Fruit fly (Drosophila melanogaster): ENCODE measurements around the gene CG3815.

The CG3815 gene

DNA sequence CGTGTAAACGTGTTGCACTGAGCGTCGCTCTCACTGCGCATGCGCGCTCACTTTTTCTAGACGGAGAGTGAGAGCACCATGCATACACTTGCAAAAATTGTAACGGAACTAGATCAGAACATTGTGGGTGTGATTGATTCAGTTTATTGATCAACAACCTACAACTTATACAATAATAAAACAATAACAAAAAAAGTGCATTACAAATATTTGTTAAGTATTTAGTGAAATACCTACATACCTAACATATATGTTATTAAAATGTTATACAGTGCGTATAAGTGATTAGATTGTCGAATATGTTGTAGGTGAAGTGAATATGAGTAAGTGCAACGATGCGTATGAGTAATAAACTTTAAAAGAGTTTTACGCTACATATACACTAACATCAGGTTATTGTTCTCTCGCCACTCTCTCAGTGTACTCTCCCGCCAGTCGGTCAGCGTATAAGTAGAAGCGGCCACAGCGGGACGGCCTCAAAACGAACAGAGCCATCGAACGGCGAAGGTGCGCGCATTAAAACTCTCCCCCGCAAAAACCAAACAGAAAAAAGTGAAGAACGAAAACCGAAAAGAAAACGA is 35.3 kb downstream of the CG3815 start, which contains the start of gene CG42240:
CG42240 (plus strand) TSS at position 474 of the 581 bp plus-strand sequence.
- peak; percentile 53 for TF ChIP-seq noc (tag; optimal IDR thresholded peaks at IDR 0.05)

DNA sequence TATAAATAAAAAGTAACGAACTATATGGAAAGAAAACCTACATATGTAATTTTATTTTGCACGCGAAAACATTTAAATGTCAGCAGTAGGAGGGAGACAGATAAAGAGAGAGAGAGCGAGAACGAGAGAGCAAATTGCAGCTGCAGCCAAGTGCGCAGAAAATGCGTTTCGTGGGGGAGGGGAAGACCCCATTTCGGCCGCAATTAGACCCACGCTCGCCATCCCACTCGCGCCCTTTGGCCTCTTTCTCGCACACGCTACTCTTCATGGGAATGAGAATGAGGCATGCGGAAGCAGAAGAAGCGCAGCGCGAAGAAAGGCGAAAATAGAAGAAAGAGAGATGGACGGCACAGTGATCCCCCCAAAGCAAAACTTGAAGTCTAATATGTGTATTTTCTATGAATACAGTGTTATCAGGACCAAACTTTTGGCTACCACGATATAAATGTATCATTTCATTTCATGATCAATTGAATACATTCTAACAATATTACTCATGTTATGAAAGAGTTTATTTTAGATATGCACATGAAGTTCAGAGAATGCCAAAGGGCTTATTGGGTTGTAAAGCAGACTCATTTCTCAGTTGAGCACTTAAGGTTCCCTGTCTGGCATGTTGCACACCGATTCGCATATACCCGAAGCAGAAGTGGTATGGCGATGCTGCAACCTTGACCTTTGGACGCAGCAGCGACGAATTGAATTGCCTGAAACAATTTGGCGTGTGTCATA is 38.0 kb downstream of the CG3815 start:
- TF ChIP-seq noc (tag; optimal IDR thresholded peaks at IDR 0.05): no peak

DNA sequence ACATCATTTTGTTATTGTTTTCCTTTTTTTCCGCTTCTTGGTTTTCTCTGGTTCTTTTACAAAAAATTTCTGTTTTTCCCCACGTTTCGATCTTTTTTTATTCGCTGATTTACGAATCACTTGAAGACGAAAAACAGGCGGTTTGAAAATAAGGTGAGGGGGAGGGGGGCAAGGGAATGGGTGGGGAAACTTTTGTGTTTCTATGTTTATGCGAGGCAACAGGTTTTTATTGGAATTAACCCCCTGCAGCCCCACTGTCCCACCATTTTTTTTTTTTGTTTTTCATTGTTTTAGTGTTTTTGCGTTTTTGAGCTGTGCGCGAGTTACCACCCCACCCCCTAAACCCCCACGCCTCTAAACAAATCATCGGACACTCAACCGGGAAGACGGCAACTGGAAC is 39.8 kb downstream of the CG3815 start:
- no peak for TF ChIP-seq noc (tag; optimal IDR thresholded peaks at IDR 0.05)

DNA sequence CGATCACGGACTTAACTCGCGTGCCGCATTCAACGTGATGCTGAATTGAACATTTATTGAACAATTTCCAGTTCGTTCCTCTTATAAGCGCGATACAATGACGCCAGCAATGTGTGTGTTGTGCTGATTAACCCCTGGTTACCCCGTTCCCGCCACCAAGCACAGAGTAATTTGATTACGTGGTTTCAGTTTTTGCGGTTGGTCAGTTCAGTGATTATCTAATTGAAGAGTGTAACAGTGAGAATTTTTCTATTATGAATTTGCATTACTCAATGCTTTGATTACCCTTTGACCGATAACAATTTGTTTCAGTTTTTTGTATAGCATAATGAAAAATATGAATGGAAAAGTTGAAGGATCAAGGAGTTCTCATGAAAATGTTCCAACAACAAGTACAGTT is 42.5 kb downstream of the CG3815 start, which contains the start of gene CG3842:
CG3842 (plus strand) TSS at position 61 of the 400 bp plus-strand sequence.
- TF ChIP-seq noc (tag; optimal IDR thresholded peaks at IDR 0.05): no peak

DNA sequence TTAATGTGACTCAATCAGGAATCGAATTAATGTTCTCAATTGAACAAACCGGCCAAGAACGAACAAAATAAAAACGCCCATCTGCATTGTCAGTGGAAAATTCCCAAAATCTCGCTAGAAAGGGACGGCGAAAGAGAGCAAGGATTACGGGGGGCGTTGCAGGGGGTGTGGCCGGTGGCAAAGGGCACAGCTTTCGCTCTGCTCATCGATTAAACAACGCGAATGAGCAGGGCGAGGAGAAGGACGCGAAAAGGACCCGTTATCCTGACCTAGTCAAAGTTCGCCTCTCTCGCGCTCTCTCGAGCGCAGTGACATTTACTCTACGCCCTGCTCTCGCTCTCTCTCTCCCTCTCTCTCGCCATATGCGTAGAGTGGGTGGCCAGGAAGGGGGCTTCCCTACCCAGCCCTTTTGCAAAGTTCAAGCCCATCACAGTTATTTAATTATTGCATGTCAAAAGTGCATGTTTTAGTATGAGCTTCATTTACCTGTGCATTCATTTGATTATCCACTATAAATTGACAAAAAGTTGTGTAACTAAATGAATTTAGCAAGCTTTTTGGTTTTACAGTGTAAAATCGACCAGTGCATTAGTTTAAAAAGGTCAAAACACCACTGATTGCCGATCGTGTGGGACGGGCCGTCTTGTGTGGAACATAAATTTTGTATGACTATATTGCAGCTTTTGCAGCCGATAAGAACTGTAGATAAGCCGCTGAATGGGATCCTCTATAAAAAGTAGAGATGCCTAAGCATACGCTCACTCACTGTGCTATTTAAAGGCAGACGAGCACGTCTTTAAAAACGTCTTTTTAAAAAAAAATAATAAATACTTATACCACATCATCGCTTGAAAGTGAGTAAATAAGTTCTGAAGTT is 43.8 kb downstream of the CG3815 start:
- no peak for TF ChIP-seq noc (tag; optimal IDR thresholded peaks at IDR 0.05)

DNA sequence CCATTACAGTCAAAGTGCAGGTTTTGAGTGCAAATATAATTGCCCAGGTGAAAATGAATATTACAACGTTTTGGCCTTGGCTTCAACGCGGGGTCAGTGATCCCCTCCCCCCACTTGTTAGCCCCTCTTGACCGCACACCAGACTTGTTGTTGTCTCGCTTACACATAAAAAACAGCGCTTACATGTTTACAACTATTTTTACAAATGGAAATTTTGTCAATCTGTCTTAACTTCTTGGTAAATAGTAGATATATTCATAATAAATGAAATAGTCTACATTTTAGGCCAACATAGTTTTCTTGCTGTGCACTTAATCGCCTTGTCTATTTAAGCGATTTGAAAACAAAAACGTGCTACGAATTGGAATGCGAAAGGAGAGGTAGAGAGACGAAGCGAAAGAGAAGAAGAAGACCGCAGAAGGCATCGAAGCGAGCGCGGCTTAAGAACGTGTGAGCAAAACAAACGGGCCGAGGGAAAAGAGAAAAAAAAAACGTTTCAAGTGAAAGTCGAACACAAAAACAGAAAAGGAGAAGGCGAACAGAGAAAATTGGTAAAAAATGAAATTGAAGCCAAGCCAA is 44.9 kb downstream of the CG3815 start:
- TF ChIP-seq noc (tag; optimal IDR thresholded peaks at IDR 0.05): peak; percentile 12

DNA sequence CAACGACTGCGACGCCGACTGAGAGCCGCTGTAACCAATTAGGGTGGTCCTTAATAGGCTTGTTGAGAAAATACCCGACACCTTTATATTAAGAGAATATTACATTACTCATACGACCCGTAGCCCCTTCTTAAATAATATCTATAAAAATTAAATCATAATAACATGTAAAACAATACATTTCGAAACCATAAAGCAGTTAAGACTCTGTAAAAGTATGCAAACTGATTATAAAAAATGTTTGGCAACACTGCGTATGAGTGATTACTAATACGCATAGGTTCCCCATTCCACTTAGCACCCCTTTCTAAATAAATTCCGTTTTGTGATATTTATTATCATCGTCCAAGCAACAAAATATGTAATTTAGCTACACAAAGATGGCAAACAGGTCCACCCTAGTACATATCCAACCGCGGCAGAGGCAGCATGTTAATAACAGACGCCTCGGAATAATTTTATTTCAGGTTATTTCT is 45.4 kb downstream of the CG3815 start:
- peak; percentile 87 for TF ChIP-seq noc (tag; optimal IDR thresholded peaks at IDR 0.05)

DNA sequence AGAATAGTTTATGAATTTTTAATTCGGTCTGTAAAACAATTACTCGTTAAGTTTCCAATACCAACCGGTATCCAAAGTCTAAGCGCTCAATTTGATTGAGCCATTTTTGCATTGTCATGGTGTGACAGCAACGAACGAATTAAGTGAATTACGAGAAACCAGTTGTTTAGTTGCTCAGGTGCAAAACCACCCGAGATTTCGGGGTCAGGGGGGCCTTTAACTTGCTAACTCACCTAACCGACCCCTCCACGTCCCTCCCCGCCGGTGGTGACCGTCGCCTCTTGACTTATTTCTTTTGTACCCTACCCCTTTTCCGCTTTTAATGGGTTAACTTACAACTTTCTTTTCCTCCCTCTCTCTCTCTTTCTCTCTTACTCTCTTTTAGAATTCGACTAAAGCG is 46.5 kb downstream of the CG3815 start:
- no peak for TF ChIP-seq noc (tag; optimal IDR thresholded peaks at IDR 0.05)

DNA sequence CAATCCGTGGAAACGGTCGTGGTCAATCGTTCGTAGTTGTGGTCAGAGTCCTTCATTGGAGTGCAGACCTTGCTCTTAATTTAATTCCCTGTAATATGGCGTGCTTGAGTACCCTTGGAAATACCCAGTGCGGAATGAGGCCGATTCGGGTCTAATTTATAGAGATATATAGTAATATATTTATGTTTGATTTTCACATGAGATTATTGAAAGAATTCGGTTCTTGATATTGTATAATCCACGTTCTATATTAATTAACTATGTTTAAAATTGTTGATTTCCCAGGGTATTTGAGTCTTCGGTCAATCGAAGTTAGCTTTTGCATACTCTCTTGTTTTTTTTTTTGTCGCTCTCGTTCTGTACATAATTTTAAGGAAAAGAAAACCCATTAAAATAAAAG is 48.1 kb downstream of the CG3815 start:
- no peak for TF ChIP-seq noc (tag; optimal IDR thresholded peaks at IDR 0.05)

DNA sequence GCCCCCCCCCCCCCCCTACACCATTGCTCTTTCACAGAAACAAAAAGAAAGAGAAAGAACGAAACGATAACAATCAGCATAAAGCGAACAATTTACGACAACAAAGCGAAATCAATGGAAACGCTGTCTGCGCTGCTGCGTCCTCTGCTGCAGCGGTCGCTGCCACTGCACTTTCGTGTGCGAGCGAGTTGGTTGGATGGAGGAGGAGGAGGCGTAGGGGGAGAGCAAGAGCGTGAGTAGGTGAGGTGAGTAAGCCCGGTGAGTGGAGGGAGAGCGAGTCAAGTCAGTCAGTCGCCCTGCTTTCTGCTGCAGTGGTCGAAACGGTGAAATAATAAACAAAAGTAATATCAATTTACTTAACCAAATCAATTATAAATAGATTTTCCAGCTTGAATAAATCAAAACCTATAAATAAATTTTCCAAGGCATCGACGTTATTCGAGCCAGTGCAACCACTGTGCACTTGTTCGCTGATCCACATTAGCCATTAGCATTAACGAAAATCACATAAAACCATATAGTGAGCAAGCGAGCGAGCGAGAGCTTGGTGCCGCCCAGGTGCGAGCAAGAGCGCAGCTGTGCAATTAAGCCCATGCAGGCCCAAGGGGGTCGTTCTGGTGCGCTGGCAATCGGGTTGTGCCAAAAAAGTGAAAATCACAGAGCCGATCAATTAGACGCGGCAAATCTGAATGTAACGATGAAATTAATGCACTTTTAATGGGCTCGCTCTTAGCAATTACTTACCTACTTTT is 48.8 kb downstream of the CG3815 start:
- TF ChIP-seq noc (tag; optimal IDR thresholded peaks at IDR 0.05): no peak

DNA sequence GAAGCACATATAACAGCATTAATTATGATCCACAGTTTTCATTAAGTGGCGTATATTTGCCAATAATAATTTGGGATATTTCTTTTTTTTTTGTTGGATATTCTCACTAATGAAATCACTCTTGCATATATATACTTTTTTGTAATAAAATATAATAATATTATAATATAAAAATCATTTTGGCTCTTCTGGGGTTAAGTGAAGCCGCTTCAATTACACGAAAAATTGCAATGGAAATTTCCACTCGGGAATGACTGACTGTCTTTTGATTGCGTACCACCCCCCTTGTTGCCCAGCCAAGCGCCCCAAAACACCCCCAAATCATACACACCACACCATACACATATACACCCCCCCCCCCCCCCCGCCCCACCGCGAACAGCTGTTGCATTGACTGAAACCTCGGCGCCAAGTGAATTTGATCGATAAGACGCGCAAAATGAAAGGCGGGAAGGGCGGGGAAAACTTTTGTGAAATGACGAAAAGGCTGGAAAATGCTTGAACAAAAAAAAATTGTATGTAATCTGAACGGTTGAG is 49.4 kb downstream of the CG3815 start:
- TF ChIP-seq noc (tag; optimal IDR thresholded peaks at IDR 0.05): no peak

DNA sequence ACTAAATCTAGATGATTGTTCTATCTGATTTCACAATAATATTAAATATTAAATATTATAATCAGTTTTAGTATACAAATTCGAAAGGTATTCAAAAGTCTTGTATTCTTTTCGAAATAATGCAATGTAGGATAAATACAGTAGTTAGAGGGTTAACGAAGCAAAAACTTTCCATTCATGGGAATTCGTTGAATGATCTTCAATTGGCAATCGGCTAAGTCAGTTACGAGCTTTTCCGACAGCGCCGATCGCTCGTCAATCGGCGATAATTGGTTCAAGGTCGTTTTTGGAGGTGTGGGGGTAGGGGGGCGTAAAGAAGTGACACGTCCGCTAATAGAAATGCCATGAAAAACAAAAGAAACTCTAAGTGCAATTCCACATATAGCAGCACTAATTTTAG is 51.0 kb downstream of the CG3815 start:
- TF ChIP-seq noc (tag; optimal IDR thresholded peaks at IDR 0.05): no peak

DNA sequence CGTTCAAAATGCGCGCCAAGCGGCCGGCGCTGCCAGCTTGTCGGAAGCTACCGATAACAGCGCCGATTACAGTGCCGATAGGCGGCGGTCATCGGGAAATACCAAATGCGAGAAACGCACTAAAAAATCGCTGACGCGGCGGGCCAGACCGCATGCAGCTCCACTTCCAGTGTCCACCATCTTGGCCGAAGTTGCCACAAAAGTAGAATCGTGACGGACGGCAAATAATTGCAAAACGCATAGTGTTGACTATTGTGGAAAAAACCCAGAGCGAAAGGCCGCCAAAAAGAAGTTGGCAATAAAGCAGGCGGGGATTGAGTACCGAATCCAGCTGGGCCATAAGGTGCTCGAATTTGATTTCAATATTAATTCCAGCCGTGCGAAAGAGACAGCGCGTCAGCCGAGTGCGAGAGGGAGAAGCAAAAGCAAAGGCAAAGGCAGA is 51.8 kb downstream of the CG3815 start, which contains the start of gene CG3847:
CG3847 (plus strand) TSS at position 178 of the 442 bp plus-strand sequence.
- peak; percentile 28 for TF ChIP-seq noc (tag; optimal IDR thresholded peaks at IDR 0.05)

Data from whole organism, larva.